Worm (Caenorhabditis elegans) whole organism, L1 larva: ENCODE results near the gene Y68A4A.10.

Experiments used
- F16B12.6 ChIP-seq: fragments of 150-350 bp; optimal IDR thresholded peaks from 2 replicates; lab custom pipeline; 2014; ENCODE audit warnings: missing biosample characterization, missing genetic modification characterization
- ama-1 ChIP-seq: fragments of 150-350 bp; optimal IDR thresholded peaks from 2 replicates; lab custom pipeline; 2014
- blmp-1 ChIP-seq: fragments of 150-350 bp; optimal IDR thresholded peaks from 2 replicates; lab custom pipeline; 2014; ENCODE audit warnings: missing biosample characterization, missing genetic modification characterization
- ceh-82 ChIP-seq, 3 experiments: fragments of 150-350 bp in 1 of 3; sonication (generic microtip) in 2 of 3; optimal IDR thresholded peaks; 2 replicates each; lab custom pipeline; 2014 to 2017; ENCODE audit warnings: missing biosample characterization in 3 of 3, missing genetic modification characterization in 3 of 3
- ceh-88 ChIP-seq: fragments of 200-800 bp; sonication (Bioruptor generic); IDR thresholded peaks from 2 replicates; pipeline ENCODE4 v1.3.6; 2022; ENCODE audit warnings: missing genetic modification characterization, missing compliant biosample characterization
- dpl-1 ChIP-seq, 3 experiments: fragments of 150-350 bp in 2 of 3; sonication (generic microtip) in 1 of 3; optimal IDR thresholded peaks; 2 replicates each; lab custom pipeline; 2014 to 2017; ENCODE audit warnings: missing biosample characterization in 3 of 3, missing genetic modification characterization in 3 of 3, missing genetic modification reagents in 3 of 3
- dsc-1 ChIP-seq: sonication (generic microtip); optimal IDR thresholded peaks from 2 replicates; lab custom pipeline; 2016; ENCODE audit warnings: mild to moderate bottlenecking, missing genetic modification characterization, missing compliant biosample characterization
- efl-1 ChIP-seq, 4 experiments: fragments of 150-350 bp; optimal IDR thresholded peaks in 3 of 4; peaks in 1 of 4; 1 replicate in 1 of 4; 2 replicates in 3 of 4; lab custom pipeline; 2014; ENCODE audit warnings: missing biosample characterization in 2 of 4, missing genetic modification characterization in 2 of 4, missing genetic modification reagents in 2 of 4
- egl-13 ChIP-seq: sonication (generic microtip); optimal IDR thresholded peaks from 2 replicates; lab custom pipeline; 2016; ENCODE audit warnings: missing genotype, missing genetic modification reagents, missing genetic modification characterization, missing compliant biosample characterization
- ets-5 ChIP-seq: fragments of 200-800 bp; sonication (Bioruptor generic); IDR thresholded peaks from 2 replicates; pipeline ENCODE4 v1.3.6; 2022; ENCODE audit warnings: missing genetic modification characterization, missing compliant biosample characterization
- fkh-10 ChIP-seq: sonication (generic microtip); optimal IDR thresholded peaks from 2 replicates; lab custom pipeline; 2017; ENCODE audit warnings: missing biosample characterization, missing genetic modification reagents, missing genetic modification characterization
- irx-1 ChIP-seq: sonication (generic microtip); optimal IDR thresholded peaks from 2 replicates; lab custom pipeline; 2016; ENCODE audit warnings: missing genetic modification characterization, missing compliant biosample characterization
- isw-1 ChIP-seq: fragments of 200-800 bp; sonication (Bioruptor generic); IDR thresholded peaks from 2 replicates; pipeline ENCODE4 v1.3.6; 2022; ENCODE audit warnings: missing genetic modification characterization, missing compliant biosample characterization
- jun-1 ChIP-seq: fragments of 150-350 bp; optimal IDR thresholded peaks from 2 replicates; lab custom pipeline; 2014; ENCODE audit warnings: missing biosample characterization, missing genetic modification reagents, missing genetic modification characterization
- lin-14 ChIP-seq: fragments of 200-800 bp; sonication (Bioruptor generic); optimal IDR thresholded peaks from 2 replicates; lab custom pipeline; 2018; ENCODE audit warnings: mild to moderate bottlenecking, missing genetic modification characterization, moderate library complexity, missing compliant biosample characterization
- lin-35 ChIP-seq, 2 experiments: fragments of 150-350 bp; optimal IDR thresholded peaks; 2 replicates each; lab custom pipeline; 2014; ENCODE audit warnings: missing biosample characterization in 2 of 2, missing genetic modification characterization in 2 of 2, missing genetic modification reagents in 2 of 2
- mab-9 ChIP-seq: fragments of 200-800 bp; sonication (Bioruptor generic); IDR thresholded peaks from 2 replicates; pipeline ENCODE4 v1.3.6; 2022; ENCODE audit warnings: missing genetic modification reagents, missing genetic modification characterization, missing compliant biosample characterization
- mef-2 ChIP-seq: fragments of 150-350 bp; optimal IDR thresholded peaks from 2 replicates; lab custom pipeline; 2014; ENCODE audit warnings: missing biosample characterization, missing genetic modification characterization
- mep-1 ChIP-seq: fragments of 150-350 bp; optimal IDR thresholded peaks from 2 replicates; lab custom pipeline; 2014; ENCODE audit warnings: missing biosample characterization, missing genetic modification characterization
- nhr-11 ChIP-seq: fragments of 150-350 bp; optimal IDR thresholded peaks from 2 replicates; lab custom pipeline; 2014; ENCODE audit warnings: missing biosample characterization, missing genetic modification characterization
- nhr-28 ChIP-seq: fragments of 150-350 bp; optimal IDR thresholded peaks from 2 replicates; lab custom pipeline; 2014; ENCODE audit warnings: missing biosample characterization, missing genetic modification characterization
- nhr-71 ChIP-seq: sonication (generic microtip); optimal IDR thresholded peaks from 2 replicates; lab custom pipeline; 2016; ENCODE audit warnings: mild to moderate bottlenecking, missing genetic modification characterization, moderate library complexity, missing compliant biosample characterization
- nhr-76 ChIP-seq: sonication (generic microtip); optimal IDR thresholded peaks from 2 replicates; lab custom pipeline; 2017; ENCODE audit warnings: missing biosample characterization, missing genetic modification characterization
- nhr-77 ChIP-seq: fragments of 150-350 bp; optimal IDR thresholded peaks from 2 replicates; lab custom pipeline; 2014; ENCODE audit warnings: missing biosample characterization, missing genetic modification characterization
- nhr-84 ChIP-seq: sonication (generic microtip); optimal IDR thresholded peaks from 2 replicates; lab custom pipeline; 2017; ENCODE audit warnings: missing biosample characterization, missing genetic modification characterization
- nhr-85 ChIP-seq: sonication (generic microtip); peaks from one replicate; lab custom pipeline; 2016; ENCODE audit warnings: missing genetic modification characterization, inconsistent platforms, missing compliant biosample characterization
- pag-3 ChIP-seq: sonication (generic microtip); optimal IDR thresholded peaks from 2 replicates; lab custom pipeline; 2017; ENCODE audit warnings: missing genetic modification characterization, mild to moderate bottlenecking, missing compliant biosample characterization, antibody characterized with exemption, borderline replicate concordance; ENCODE audit not compliant: insufficient read depth
- snu-23 ChIP-seq: sonication (generic microtip); optimal IDR thresholded peaks from 2 replicates; lab custom pipeline; 2016; ENCODE audit warnings: missing genetic modification characterization, missing compliant biosample characterization
- sup-37 ChIP-seq: fragments of 200-800 bp; sonication (Bioruptor generic); optimal IDR thresholded peaks from 2 replicates; lab custom pipeline; 2018; ENCODE audit warnings: mild to moderate bottlenecking, missing genetic modification characterization, missing compliant biosample characterization
- tbx-2 ChIP-seq: sonication (generic microtip); optimal IDR thresholded peaks from 2 replicates; lab custom pipeline; 2016; ENCODE audit warnings: missing genetic modification characterization, missing compliant biosample characterization
- unc-86 ChIP-seq: sonication (generic microtip); optimal IDR thresholded peaks from 2 replicates; lab custom pipeline; 2016; ENCODE audit warnings: missing genetic modification characterization, missing compliant biosample characterization
- vab-15 ChIP-seq: sonication (generic microtip); optimal IDR thresholded peaks from 2 replicates; lab custom pipeline; 2017; ENCODE audit warnings: missing genotype, mild to moderate bottlenecking, missing genetic modification characterization, missing compliant biosample characterization
- xbp-1 ChIP-seq: sonication (generic microtip); optimal IDR thresholded peaks from 2 replicates; lab custom pipeline; 2016; ENCODE audit warnings: missing genetic modification characterization, missing compliant biosample characterization
- ztf-4 ChIP-seq: fragments of 150-350 bp; optimal IDR thresholded peaks from 2 replicates; lab custom pipeline; 2014; ENCODE audit warnings: missing biosample characterization, missing genetic modification characterization

The Y68A4A.10 gene

DNA sequence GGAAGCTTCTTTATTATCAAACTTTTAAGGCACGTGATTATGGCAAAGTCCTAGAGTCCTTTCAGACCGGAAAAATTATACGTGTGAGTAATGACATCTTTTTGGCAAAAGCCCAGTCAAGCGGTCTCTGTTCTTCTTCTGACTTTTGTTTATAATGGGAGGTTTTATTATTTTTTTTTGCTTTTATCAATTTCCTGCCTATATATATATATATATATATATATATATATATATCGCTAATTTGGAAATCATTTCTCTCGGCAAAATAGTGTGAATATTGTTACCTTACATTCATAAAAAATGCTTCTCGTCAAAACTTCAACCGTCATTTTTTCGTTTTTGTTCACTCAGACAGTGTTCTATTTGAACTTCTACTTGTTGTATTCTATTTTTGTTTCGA is 15.7 kb downstream of the Y68A4A.10 start, which contains the start of gene srbc-62:
TSS of gene srbc-62 (plus strand) at position 301 of the 400 bp plus-strand sequence.
- TF ChIP-seq dpl-1 (GFP tag; optimal IDR thresholded peaks at IDR 0.05; lab: Kevin White, UChicago) (no peak), lin-35 (GFP tag; optimal IDR thresholded peaks at IDR 0.05; lab: Kevin White, UChicago) (no peak), unc-86 (tag; lab: Kevin White, UChicago) (no peak)

DNA sequence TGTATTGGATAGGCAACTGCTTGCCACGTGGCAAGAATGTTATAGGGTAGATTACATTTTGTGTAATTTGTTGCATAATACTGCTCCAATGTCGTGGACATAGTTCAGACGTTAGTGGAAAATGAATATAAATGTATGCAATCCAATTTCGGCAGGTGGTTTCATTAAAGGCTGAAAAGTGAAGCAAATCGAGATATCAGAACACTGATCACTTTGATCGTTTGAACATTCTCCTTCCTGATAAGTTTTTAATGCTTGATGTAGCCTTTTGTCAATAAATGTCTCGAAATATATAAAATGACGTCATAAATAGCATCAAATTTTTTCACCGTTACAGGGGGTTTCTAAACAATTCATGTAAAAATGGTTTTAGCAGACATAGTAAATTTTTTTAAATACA is 18.4 kb downstream of the Y68A4A.10 start, which contains the start of gene srh-109:
TSS of gene srh-109 (minus strand) at position 101 of the 400 bp plus-strand sequence.
- TF ChIP-seq irx-1 (tag; lab: Kevin White, UChicago) (no peak), fkh-10 (GFP tag; lab: Kevin White, UChicago) (no peak), egl-13 (no peak), jun-1 (tag; lab: Kevin White, UChicago) (no peak), mab-9 (GFP tag; lab: Robert Waterston, UW) (no peak)

- no peak for TF ChIP-seq nhr-11 (tag; lab: Kevin White, UChicago)
- TF ChIP-seq mef-2 (tag; lab: Kevin White, UChicago), result no peak
- TF ChIP-seq lin-14, result no peak
- TF ChIP-seq nhr-77 (tag; lab: Kevin White, UChicago), result no peak
- no peak for TF ChIP-seq sup-37 (GFP tag; lab: Kevin White, UChicago)
- no peak for TF ChIP-seq F16B12.6 (tag; lab: Kevin White, UChicago)
- no peak for TF ChIP-seq nhr-28 (tag; lab: Kevin White, UChicago)
- no peak for TF ChIP-seq dsc-1 (tag; lab: Kevin White, UChicago)
- no peak for TF ChIP-seq nhr-85 (tag; lab: Kevin White, UChicago)
- no peak for TF ChIP-seq blmp-1 (tag; lab: Kevin White, UChicago)
- TF ChIP-seq jun-1 (tag; lab: Kevin White, UChicago), result no peak
- no peak for TF ChIP-seq ama-1 (lab: Kevin White, UChicago)
- no peak for TF ChIP-seq ceh-82 (tag; optimal IDR thresholded peaks at IDR 0.05; lab: Kevin White, UChicago)
- no peak for TF ChIP-seq xbp-1 (tag; lab: Kevin White, UChicago)
- TF ChIP-seq nhr-76 (tag; lab: Kevin White, UChicago), result no peak
- TF ChIP-seq vab-15 (tag; lab: Kevin White, UChicago), result no peak
- TF ChIP-seq isw-1 (GFP tag; lab: Robert Waterston, UW), result no peak
- no peak for TF ChIP-seq unc-86 (tag; lab: Kevin White, UChicago)
- no peak for TF ChIP-seq ztf-4 (tag; lab: Kevin White, UChicago)
- no peak for TF ChIP-seq nhr-71 (tag; lab: Kevin White, UChicago)
- TF ChIP-seq, all 84 proteins: peak for 0
These were observed 21.4 kb downstream of the Y68A4A.10 start, which contains the start of gene srh-252 for ce11 chrV:17223305-17223704. TSS of gene srh-252 (minus strand) at chrV:17223405.

DNA sequence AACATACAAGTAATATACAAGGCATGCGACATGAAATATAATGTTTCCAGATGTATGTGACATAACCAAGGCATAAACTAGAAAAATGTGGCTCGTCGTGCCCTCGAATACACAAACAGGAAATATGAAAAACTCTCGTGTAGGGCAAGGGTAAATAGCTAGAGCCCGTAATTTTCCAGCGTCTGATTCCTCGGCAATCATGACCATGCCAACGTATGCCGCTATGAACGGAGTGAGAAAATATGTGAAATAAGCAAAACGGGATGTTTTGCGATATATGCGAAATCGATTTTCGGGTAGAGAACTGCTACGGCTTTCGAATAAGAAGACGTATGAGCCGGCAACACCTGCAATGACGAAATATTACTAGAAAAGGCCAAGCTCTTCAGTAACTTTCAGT is 23.4 kb downstream of the Y68A4A.10 start, which contains the start of gene scl-25:
TSS of gene scl-25 (plus strand) at position 301 of the 400 bp plus-strand sequence.
- TF ChIP-seq efl-1 (optimal IDR thresholded peaks at IDR 0.05; lab: Kevin White, UChicago), result no peak
- TF ChIP-seq efl-1 (GFP tag; optimal IDR thresholded peaks at IDR 0.05 in 1 of 2; lab: Kevin White, UChicago), result peak in 1 of 2 experiments; percentile 68
- TF ChIP-seq nhr-84, result no peak
- TF ChIP-seq, all 84 proteins: peak for 1

- TF ChIP-seq pag-3 (tag; lab: Kevin White, UChicago), result no peak
- no peak for TF ChIP-seq mep-1 (tag; lab: Kevin White, UChicago)
- no peak for TF ChIP-seq nhr-76 (tag; lab: Kevin White, UChicago)
- no peak for TF ChIP-seq ceh-88 (GFP tag; lab: Robert Waterston, UW)
- TF ChIP-seq snu-23, result no peak
- no peak for TF ChIP-seq xbp-1 (tag; lab: Kevin White, UChicago)
- no peak for TF ChIP-seq nhr-71 (tag; lab: Kevin White, UChicago)
- no peak for TF ChIP-seq tbx-2
- TF ChIP-seq ets-5 (GFP tag; lab: Robert Waterston, UW), result no peak
These were observed 24.2 kb downstream of the Y68A4A.10 start, which contains the start of gene srh-112 for ce11 chrV:17226119-17226518. TSS of gene srh-112 (minus strand) at chrV:17226219.
